Fruit fly (Drosophila melanogaster): Measurements from ENCODE around the gene CG6106.

- TF ChIP-seq CG4496 (GFP tag; IDR thresholded peaks at IDR 0.05) (no peak), CG8159 (tag; optimal IDR thresholded peaks at IDR 0.05) (no peak), fd96Ca (GFP tag; IDR thresholded peaks at IDR 0.05) (no peak), CG10348 (GFP tag; IDR thresholded peaks at IDR 0.05) (no peak), Ets98B (GFP tag; IDR thresholded peaks at IDR 0.05) (no peak)
These were observed 5.5 kb downstream of the CG6106 start for dm6 chrX:18364047-18364747.

Data from whole organism, pupa.